Worm (Caenorhabditis elegans) whole organism, L4/young adult: ENCODE results near the gene Y97E10AR.1.
A peak's percentile ranks its signal among the peaks of the same experiment; 100 is the strongest.

Experiments used
- W03F9.2 ChIP-seq: fragments of 150-350 bp; optimal IDR thresholded peaks from 2 replicates; lab custom pipeline; 2014; ENCODE audit warnings: missing biosample characterization, missing genetic modification characterization
- him-1 ChIP-seq: sonication (generic microtip); optimal IDR thresholded peaks from 2 replicates; lab custom pipeline; 2016; ENCODE audit warnings: missing genotype, missing genetic modification reagents, missing genetic modification characterization, missing compliant biosample characterization

ce11 chrV:7983381-7984052 is 17.7 kb upstream of the Y97E10AR.1 start, which contains the start of the genes natb-1 and abhd-12:
- TF ChIP-seq W03F9.2 (tag; lab: Kevin White, UChicago) (peak; percentile 75), him-1 (tag; lab: Kevin White, UChicago) (no peak)
